Fruit fly (Drosophila melanogaster) whole organism, embryonic: ENCODE data around the gene CG5973.

Experiments
- Asciz ChIP-seq: fragments of 200-800 bp; sonication (Bioruptor generic); optimal IDR thresholded peaks from 2 replicates; lab custom pipeline; 2017; ENCODE audit warnings: missing biosample characterization, mild to moderate bottlenecking, missing genetic modification characterization, missing genetic modification reagents
- Atf3 ChIP-seq: fragments of 200-800 bp; sonication (Bioruptor generic); optimal IDR thresholded peaks from 3 replicates; lab custom pipeline; 2016; ENCODE audit warnings: missing biosample characterization, missing genetic modification characterization
- CG1024 ChIP-seq: fragments of 200-800 bp; sonication (Bioruptor generic); IDR thresholded peaks from 2 replicates; pipeline ENCODE4 v1.3.6; 2022; ENCODE audit warnings: missing biosample characterization, missing genetic modification characterization
- CG14710 ChIP-seq: fragments of 200-800 bp; sonication (Bioruptor generic); optimal IDR thresholded peaks from 3 replicates; lab custom pipeline; 2019; ENCODE audit warnings: missing biosample characterization, mild to moderate bottlenecking, missing genetic modification characterization, moderate library complexity
- CG15073 ChIP-seq: fragments of 200-800 bp; sonication (Bioruptor generic); optimal IDR thresholded peaks from 2 replicates; lab custom pipeline; 2016; ENCODE audit warnings: missing biosample characterization, missing genetic modification characterization
- CG15514 ChIP-seq: fragments of 200-800 bp; sonication (Bioruptor generic); optimal IDR thresholded peaks from 3 replicates; lab custom pipeline; 2017; ENCODE audit warnings: missing biosample characterization, missing genetic modification characterization, mild to moderate bottlenecking, moderate library complexity, missing genetic modification reagents
- CG15696 ChIP-seq: fragments of 200-800 bp; sonication (Bioruptor generic); optimal IDR thresholded peaks from 2 replicates; lab custom pipeline; 2019; ENCODE audit warnings: missing biosample characterization, mild to moderate bottlenecking, missing genetic modification characterization, moderate library complexity
- CG16863 ChIP-seq: fragments of 200-800 bp; sonication (Bioruptor generic); optimal IDR thresholded peaks from 3 replicates; lab custom pipeline; 2016; ENCODE audit warnings: missing biosample characterization, missing genetic modification characterization
- CG17912 ChIP-seq: fragments of 200-800 bp; sonication (Bioruptor generic); optimal IDR thresholded peaks from 2 replicates; lab custom pipeline; 2018; ENCODE audit warnings: missing biosample characterization, mild to moderate bottlenecking, missing genetic modification characterization
- CG18619 ChIP-seq: fragments of 200-800 bp; sonication (Bioruptor generic); optimal IDR thresholded peaks from 3 replicates; lab custom pipeline; 2017; ENCODE audit warnings: missing biosample characterization, mild to moderate bottlenecking, missing genetic modification characterization
- CG3065 ChIP-seq: fragments of 200-800 bp; sonication (Bioruptor generic); optimal IDR thresholded peaks from 2 replicates; lab custom pipeline; 2016; ENCODE audit warnings: missing biosample characterization, missing genetic modification characterization
- CG31365 ChIP-seq: fragments of 200-800 bp; sonication (Bioruptor generic); optimal IDR thresholded peaks from 2 replicates; lab custom pipeline; 2018; ENCODE audit warnings: missing biosample characterization, mild to moderate bottlenecking, missing genetic modification characterization
- CG33213 ChIP-seq: fragments of 200-800 bp; sonication (Bioruptor generic); optimal IDR thresholded peaks from 3 replicates; lab custom pipeline; 2016; ENCODE audit warnings: missing biosample characterization, missing genetic modification characterization
- CG34376 ChIP-seq: fragments of 200-800 bp; sonication (Bioruptor generic); optimal IDR thresholded peaks from 2 replicates; lab custom pipeline; 2018; ENCODE audit warnings: missing biosample characterization, mild to moderate bottlenecking, missing genetic modification characterization
- CG4707 ChIP-seq: fragments of 200-800 bp; sonication (Bioruptor generic); optimal IDR thresholded peaks from 2 replicates; lab custom pipeline; 2018; ENCODE audit warnings: missing biosample characterization, mild to moderate bottlenecking, missing genetic modification characterization, moderate library complexity
- CG5953 ChIP-seq: fragments of 200-800 bp; sonication (Bioruptor generic); IDR thresholded peaks from 2 replicates; pipeline ENCODE4 v1.3.6; 2022; ENCODE audit warnings: missing biosample characterization, missing genetic modification characterization
- CG7556 ChIP-seq: fragments of 200-800 bp; sonication (Bioruptor generic); optimal IDR thresholded peaks from 2 replicates; lab custom pipeline; 2017; ENCODE audit warnings: missing biosample characterization, mild to moderate bottlenecking, missing genetic modification characterization
- CrebB ChIP-seq: fragments of 200-800 bp; sonication (Bioruptor generic); optimal IDR thresholded peaks from 3 replicates; lab custom pipeline; 2018; ENCODE audit warnings: missing biosample characterization, mild to moderate bottlenecking, missing genetic modification characterization
- D19A ChIP-seq: fragments of 200-800 bp; optimal IDR thresholded peaks from 3 replicates; lab custom pipeline; 2019; ENCODE audit warnings: missing biosample characterization, mild to moderate bottlenecking, missing genetic modification characterization, moderate library complexity
- Deaf1 ChIP-seq: fragments of 200-800 bp; optimal IDR thresholded peaks from 3 replicates; lab custom pipeline; 2019; ENCODE audit warnings: missing biosample characterization, mild to moderate bottlenecking, missing genetic modification characterization, moderate library complexity
- HLH3B ChIP-seq: fragments of 200-800 bp; sonication (Bioruptor generic); IDR thresholded peaks from 2 replicates; pipeline ENCODE4 v1.3.6; 2022; ENCODE audit warnings: missing biosample characterization, missing genetic modification characterization
- Hr51 ChIP-seq, 2 experiments: fragments of 200-800 bp; sonication (Bioruptor generic); optimal IDR thresholded peaks; 2 replicates in 1 of 2; 3 replicates in 1 of 2; lab custom pipeline; 2016 to 2018; ENCODE audit warnings: missing biosample characterization in 2 of 2, missing genetic modification characterization in 2 of 2, mild to moderate bottlenecking in 1 of 2, moderate library complexity in 1 of 2
- MBD-R2 ChIP-seq: fragments of 200-800 bp; sonication (Bioruptor generic); IDR thresholded peaks from 2 replicates; pipeline ENCODE4 v1.3.6; 2022; ENCODE audit warnings: missing biosample characterization, missing genetic modification characterization
- Mad ChIP-seq: fragments of 200-800 bp; sonication (Bioruptor generic); optimal IDR thresholded peaks from 2 replicates; lab custom pipeline; 2016; ENCODE audit warnings: missing biosample characterization, missing genetic modification characterization
- Sox100B ChIP-seq: fragments of 200-800 bp; sonication (Bioruptor generic); optimal IDR thresholded peaks from 3 replicates; lab custom pipeline; 2018; ENCODE audit warnings: missing biosample characterization, mild to moderate bottlenecking, missing genetic modification characterization
- Spps ChIP-seq: fragments of 200-800 bp; sonication (Bioruptor generic); optimal IDR thresholded peaks from 2 replicates; lab custom pipeline; 2018; ENCODE audit warnings: missing biosample characterization, mild to moderate bottlenecking, missing genetic modification characterization
- amos ChIP-seq: fragments of 200-800 bp; sonication (Bioruptor generic); IDR thresholded peaks from 2 replicates; pipeline ENCODE4 v1.3.6; 2022; ENCODE audit warnings: missing biosample characterization, missing genetic modification characterization; ENCODE audit not compliant: partially characterized antibody
- az2 ChIP-seq: fragments of 200-800 bp; sonication (Bioruptor generic); optimal IDR thresholded peaks from 3 replicates; lab custom pipeline; 2016; ENCODE audit warnings: missing biosample characterization, missing genetic modification characterization
- dan ChIP-seq: fragments of 200-800 bp; sonication (Bioruptor generic); IDR thresholded peaks from 2 replicates; pipeline ENCODE4 v1.3.6; 2022; ENCODE audit warnings: missing biosample characterization, missing genetic modification characterization
- disco-r ChIP-seq: fragments of 200-800 bp; sonication (Bioruptor generic); optimal IDR thresholded peaks from 2 replicates; lab custom pipeline; 2016; ENCODE audit warnings: missing biosample characterization, missing genetic modification characterization
- dmrt99B ChIP-seq: fragments of 200-800 bp; sonication (Bioruptor generic); optimal IDR thresholded peaks from 2 replicates; lab custom pipeline; 2018; ENCODE audit warnings: missing biosample characterization, mild to moderate bottlenecking, missing genetic modification characterization, moderate library complexity
- eve ChIP-seq, 2 experiments: fragments of >200 bp; optimal IDR thresholded peaks; 2 replicates each; lab custom pipeline; 2017; ENCODE audit warnings: missing biosample characterization in 2 of 2, missing genetic modification characterization in 2 of 2
- fd102C ChIP-seq: fragments of 200-800 bp; sonication (Bioruptor generic); optimal IDR thresholded peaks from 2 replicates; lab custom pipeline; 2018; ENCODE audit warnings: missing biosample characterization, mild to moderate bottlenecking, missing genetic modification characterization, moderate library complexity
- gem ChIP-seq: fragments of 200-800 bp; sonication (Bioruptor generic); optimal IDR thresholded peaks from 2 replicates; lab custom pipeline; 2019; ENCODE audit warnings: missing biosample characterization, mild to moderate bottlenecking, missing genetic modification characterization, moderate library complexity
- hkb ChIP-seq, 2 experiments: fragments of 200-800 bp in 1 of 2; fragments of >200 bp in 1 of 2; sonication (Bioruptor generic) in 1 of 2; IDR thresholded peaks in 1 of 2; optimal IDR thresholded peaks in 1 of 2; 2 replicates each; pipeline versions ENCODE4 v1.3.6 to Lab custom; 2017 to 2022; ENCODE audit warnings: missing biosample characterization in 1 of 2, missing genetic modification characterization in 1 of 2
- insv ChIP-seq, 2 experiments: fragments of 200-800 bp; sonication (Bioruptor generic); optimal IDR thresholded peaks; 3 replicates each; lab custom pipeline; 2016 to 2018; ENCODE audit warnings: missing biosample characterization in 2 of 2, missing genetic modification characterization in 2 of 2
- jumu ChIP-seq: fragments of 200-800 bp; sonication (Bioruptor generic); optimal IDR thresholded peaks from 3 replicates; lab custom pipeline; 2016; ENCODE audit warnings: missing biosample characterization, missing genetic modification characterization
- maf-S ChIP-seq: fragments of 200-800 bp; sonication (Bioruptor generic); optimal IDR thresholded peaks from 2 replicates; lab custom pipeline; 2016; ENCODE audit warnings: missing biosample characterization, missing genetic modification characterization
- peb ChIP-seq: fragments of 200-800 bp; sonication (Bioruptor generic); IDR thresholded peaks from 2 replicates; pipeline ENCODE4 v1.3.6; 2022; ENCODE audit warnings: missing biosample characterization, missing genetic modification characterization
- pita ChIP-seq: fragments of 200-800 bp; sonication (Bioruptor generic); optimal IDR thresholded peaks from 2 replicates; lab custom pipeline; 2017; ENCODE audit warnings: missing biosample characterization, mild to moderate bottlenecking, missing genetic modification characterization
- scrt ChIP-seq: fragments of 200-800 bp; sonication (Bioruptor generic); optimal IDR thresholded peaks from 2 replicates; lab custom pipeline; 2018; ENCODE audit warnings: missing biosample characterization, mild to moderate bottlenecking, missing genetic modification characterization, moderate library complexity
- slbo ChIP-seq: fragments of 200-800 bp; sonication (Bioruptor generic); IDR thresholded peaks from 2 replicates; pipeline ENCODE4 v1.3.6; 2022; ENCODE audit warnings: missing biosample characterization, missing genetic modification characterization
- trem ChIP-seq: fragments of 200-800 bp; optimal IDR thresholded peaks from 3 replicates; lab custom pipeline; 2019; ENCODE audit warnings: missing biosample characterization, mild to moderate bottlenecking, missing genetic modification characterization, moderate library complexity

Gene CG5973

dm6 chr2L:7395813-7396212, 41.5 kb upstream of the CG5973 start (continued):
- TF ChIP-seq eve (GFP tag; optimal IDR thresholded peaks at IDR 0.05; lab: Kevin White, UChicago) = peak in 1 of 2 experiments; percentile 42
- TF ChIP-seq insv (GFP tag; optimal IDR thresholded peaks at IDR 0.05; lab: Kevin White, UChicago) = no peak
- TF ChIP-seq Spps (tag; lab: Kevin White, UChicago) = no peak
- TF ChIP-seq Atf3 (GFP tag; lab: Kevin White, UChicago) = no peak
- no peak for TF ChIP-seq CG33213 (GFP tag; lab: Kevin White, UChicago)
- peak; percentile 52 for TF ChIP-seq D19A (tag; lab: Kevin White, UChicago)
- no peak for TF ChIP-seq CG15073
- TF ChIP-seq gem (tag; lab: Kevin White, UChicago) = peak; percentile 84
- peak; percentile 37 for TF ChIP-seq CG18619 (GFP tag; lab: Kevin White, UChicago)
- peak; percentile 17 for TF ChIP-seq scrt
- TF ChIP-seq Sox100B (GFP tag; lab: Kevin White, UChicago) = peak; percentile 66
- peak; percentile 11 for TF ChIP-seq CG14710 (tag; lab: Kevin White, UChicago)
- TF ChIP-seq maf-S (GFP tag; lab: Kevin White, UChicago) = no peak
- no peak for TF ChIP-seq CG17912 (GFP tag; lab: Kevin White, UChicago)
- TF ChIP-seq CG3065 (GFP tag; lab: Kevin White, UChicago) = no peak
- TF ChIP-seq CG34376 (GFP tag; lab: Kevin White, UChicago) = no peak
- TF ChIP-seq MBD-R2 (GFP tag; lab: Robert Waterston, UW) = no peak
- TF ChIP-seq CG31365 = no peak
- no peak for TF ChIP-seq dan
- peak; percentile 73 for TF ChIP-seq CG7556 (GFP tag; lab: Kevin White, UChicago)
- TF ChIP-seq amos (GFP tag; lab: Robert Waterston, UW) = no peak
- peak; percentile 15; the same call in 1 of the 2 replicates for TF ChIP-seq CG1024 (GFP tag; lab: Robert Waterston, UW)
- TF ChIP-seq CG15696 (tag; lab: Kevin White, UChicago) = no peak
- TF ChIP-seq Asciz = peak; percentile 46
- no peak for TF ChIP-seq Mad (GFP tag; lab: Kevin White, UChicago)
- TF ChIP-seq CG5953 (GFP tag; lab: Robert Waterston, UW) = no peak
- no peak for TF ChIP-seq pita (GFP tag; lab: Kevin White, UChicago)
- TF ChIP-seq dmrt99B (tag; lab: Kevin White, UChicago) = peak; percentile 82
- peak; percentile 49 for TF ChIP-seq az2 (GFP tag; lab: Kevin White, UChicago)
- TF ChIP-seq Hr51 (GFP tag; optimal IDR thresholded peaks at IDR 0.05; lab: Kevin White, UChicago) = peak in 1 of 2 experiments; percentile 90
- peak; percentile 51 for TF ChIP-seq Deaf1 (tag; lab: Kevin White, UChicago)
- TF ChIP-seq CrebB (tag; lab: Kevin White, UChicago) = no peak
- TF ChIP-seq CG15514 = peak; percentile 25
- no peak for TF ChIP-seq hkb (optimal IDR thresholded peaks at IDR 0.05; lab: Kevin White, UChicago)
- peak; percentile 66 for TF ChIP-seq hkb (GFP tag; IDR thresholded peaks at IDR 0.05; lab: Robert Waterston, UW)
- TF ChIP-seq peb (GFP tag; lab: Robert Waterston, UW) = no peak
- TF ChIP-seq HLH3B (GFP tag; lab: Robert Waterston, UW) = peak; percentile 57
- TF ChIP-seq slbo (GFP tag; lab: Robert Waterston, UW) = peak; percentile 51
- no peak for TF ChIP-seq fd102C (GFP tag; lab: Kevin White, UChicago)
- TF ChIP-seq trem (tag; lab: Kevin White, UChicago) = no peak
- no peak for TF ChIP-seq CG4707
- TF ChIP-seq CG16863 = no peak
- no peak for TF ChIP-seq jumu (GFP tag; lab: Kevin White, UChicago)
- TF ChIP-seq disco-r (GFP tag; lab: Kevin White, UChicago) = no peak
